Worm (Caenorhabditis elegans): Measurements from ENCODE around the gene gst-40.
"Not testable (repeated sequence)": the region's sequence is repeated elsewhere in the genome, so short reads cannot be mapped to it uniquely, and the experiment has no call there.

Gene gst-40

DNA sequence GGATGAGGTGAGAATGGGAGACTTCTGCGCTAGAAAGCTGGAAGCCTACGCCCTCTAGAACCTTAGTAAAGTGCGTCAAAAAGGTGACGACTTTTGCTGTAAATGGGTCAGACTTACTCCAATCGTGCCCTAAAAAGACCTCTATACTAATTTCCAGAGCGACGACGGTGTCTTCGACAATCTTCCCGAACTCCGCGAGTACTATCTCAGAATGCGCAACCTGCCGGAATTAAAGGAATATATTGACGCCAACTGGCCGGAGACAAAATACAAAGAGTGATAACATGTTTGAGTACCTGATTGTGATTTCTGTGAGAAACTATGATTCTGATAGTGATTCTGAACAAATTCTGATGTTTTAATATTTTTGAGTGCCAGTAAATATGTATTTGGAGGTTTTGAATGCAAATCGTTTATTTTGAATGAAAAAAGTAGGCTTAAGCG lies 1.7 kb downstream of the gst-40 start:
- TF ChIP-seq W03F9.2 (tag; optimal IDR thresholded peaks at IDR 0.05) = no peak
- TF ChIP-seq dao-5 (tag; optimal IDR thresholded peaks at IDR 0.05) = no peak
- no peak for TF ChIP-seq him-1 (tag; optimal IDR thresholded peaks at IDR 0.05)

DNA sequence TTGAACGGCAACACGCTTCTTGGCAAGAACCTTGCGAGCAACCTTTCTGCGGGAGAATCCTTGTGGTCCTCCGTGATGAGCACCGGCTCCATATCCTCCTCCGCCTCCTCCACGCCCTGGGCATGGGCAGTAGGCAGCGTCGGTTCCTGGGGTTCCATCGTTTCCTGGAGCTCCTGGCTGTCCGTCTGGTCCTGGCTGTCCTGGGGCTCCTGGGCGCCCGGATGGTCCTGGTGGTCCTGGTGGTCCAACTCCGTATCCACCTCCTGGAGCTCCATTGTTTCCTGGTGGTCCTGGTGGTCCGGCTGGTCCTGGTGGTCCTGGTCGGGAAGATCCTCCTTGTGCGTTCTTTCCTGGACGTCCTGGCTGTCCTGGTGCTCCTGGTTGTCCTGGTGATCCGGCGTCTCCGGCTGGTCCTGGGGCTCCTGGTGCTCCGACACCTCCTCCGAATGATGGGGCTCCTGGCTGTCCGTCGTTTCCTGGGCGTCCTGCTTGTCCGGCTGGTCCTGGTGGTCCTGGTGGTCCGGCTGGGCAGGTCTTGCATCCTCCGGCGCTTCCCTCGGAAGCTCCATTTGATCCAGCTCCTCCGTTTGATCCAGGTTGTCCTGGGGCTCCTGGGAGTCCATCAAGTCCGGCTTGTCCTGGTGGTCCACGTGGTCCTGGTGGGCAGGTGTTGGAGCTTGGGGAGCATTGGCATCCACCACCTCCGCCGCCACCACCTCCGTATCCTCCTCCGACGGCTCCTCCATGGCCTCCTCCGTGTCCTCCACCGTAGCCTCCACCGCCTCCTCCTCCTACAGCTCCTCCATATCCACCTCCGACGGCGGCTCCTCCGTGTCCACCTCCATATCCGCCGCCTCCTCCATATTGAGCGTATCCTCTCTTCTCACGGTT lies 2.4 kb downstream of the gst-40 start:
- TF ChIP-seq him-1 (tag; optimal IDR thresholded peaks at IDR 0.05) (no peak), dao-5 (tag; optimal IDR thresholded peaks at IDR 0.05) (no peak), W03F9.2 (tag; optimal IDR thresholded peaks at IDR 0.05) (no peak)

DNA sequence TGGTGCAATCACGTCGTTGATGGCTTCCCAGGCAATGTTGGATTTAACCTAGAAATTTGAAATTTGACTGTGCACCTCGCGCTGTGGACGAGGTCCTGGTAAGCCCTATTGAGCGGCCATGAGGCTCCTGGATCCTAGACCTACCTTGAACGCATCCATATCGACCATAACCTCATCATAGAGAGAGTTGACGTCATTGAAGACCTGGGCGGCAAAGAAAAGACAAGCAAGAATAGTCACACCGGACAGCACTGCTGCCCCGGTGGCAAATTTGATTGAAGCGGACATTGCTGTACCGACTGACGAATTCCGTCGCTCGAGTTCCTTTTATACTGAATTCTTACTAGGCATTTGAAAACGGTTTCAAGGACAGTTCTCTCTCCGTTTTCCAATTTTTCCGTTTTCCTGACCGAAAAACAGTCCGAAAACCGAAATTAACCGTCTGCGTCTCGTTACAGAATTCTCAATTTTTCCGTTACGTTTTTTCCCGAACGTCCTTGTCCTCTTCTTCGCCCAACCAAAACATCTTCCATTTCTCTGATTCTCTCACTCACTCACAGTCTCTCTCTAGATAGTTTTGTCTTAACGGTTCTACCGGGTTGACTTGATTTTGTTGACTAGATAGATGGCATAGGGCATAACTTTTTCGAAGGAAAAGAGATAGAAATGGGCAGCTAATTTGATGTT lies 3.2 kb downstream of the gst-40 start, which contains the start of gene col-103:
TSS of gene col-103 (minus strand) at position 302 of the 687 bp plus-strand sequence.
- no peak for TF ChIP-seq W03F9.2 (tag; optimal IDR thresholded peaks at IDR 0.05)

DNA sequence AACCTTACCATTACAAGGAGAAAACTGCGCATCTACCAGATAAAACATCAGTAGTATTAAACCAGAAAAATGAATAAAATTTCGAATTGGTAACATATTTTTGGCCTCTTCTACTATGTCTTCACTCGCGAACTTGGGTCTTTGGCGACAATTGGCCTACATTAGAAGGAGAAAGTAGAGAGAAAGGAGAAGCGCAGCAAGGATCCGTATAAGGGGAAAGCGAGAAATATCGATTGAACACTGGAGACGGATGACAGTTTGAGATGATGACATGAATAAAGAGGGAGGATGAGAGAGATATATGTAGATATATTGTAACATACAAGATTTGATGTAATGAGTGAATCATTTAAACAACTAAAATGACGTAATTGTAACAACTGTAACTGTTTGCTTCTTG lies 8.0 kb downstream of the gst-40 start, which contains the start of gene F56B3.2:
TSS of gene F56B3.2 (minus strand) at position 273 of the 400 bp plus-strand sequence.
- no peak for TF ChIP-seq him-1 (tag; optimal IDR thresholded peaks at IDR 0.05)

DNA sequence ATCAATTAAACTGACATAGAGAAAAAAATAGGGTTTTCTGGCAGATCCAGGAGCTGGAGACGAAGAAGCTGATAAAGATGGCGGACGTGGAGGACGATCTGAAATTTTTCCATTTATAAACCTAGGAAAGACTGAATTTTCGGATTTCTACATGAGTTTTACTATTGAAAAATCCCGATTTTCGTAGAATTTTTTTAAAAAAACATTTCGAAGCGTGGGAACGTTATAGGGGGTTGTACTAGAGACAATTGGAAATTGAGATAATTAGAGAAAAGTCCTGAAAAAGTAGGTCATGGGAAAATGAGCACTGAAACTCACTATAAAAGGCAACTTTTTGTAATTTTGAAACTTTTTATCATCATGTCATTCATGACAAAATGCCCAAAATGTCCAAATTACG lies 10.8 kb downstream of the gst-40 start, which contains the start of gene F56B3.9:
TSS of gene F56B3.9 (plus strand) at position 301 of the 400 bp plus-strand sequence.
- TF ChIP-seq him-1, dao-5, W03F9.2 (tag; optimal IDR thresholded peaks at IDR 0.05): not testable (repeated sequence)

DNA sequence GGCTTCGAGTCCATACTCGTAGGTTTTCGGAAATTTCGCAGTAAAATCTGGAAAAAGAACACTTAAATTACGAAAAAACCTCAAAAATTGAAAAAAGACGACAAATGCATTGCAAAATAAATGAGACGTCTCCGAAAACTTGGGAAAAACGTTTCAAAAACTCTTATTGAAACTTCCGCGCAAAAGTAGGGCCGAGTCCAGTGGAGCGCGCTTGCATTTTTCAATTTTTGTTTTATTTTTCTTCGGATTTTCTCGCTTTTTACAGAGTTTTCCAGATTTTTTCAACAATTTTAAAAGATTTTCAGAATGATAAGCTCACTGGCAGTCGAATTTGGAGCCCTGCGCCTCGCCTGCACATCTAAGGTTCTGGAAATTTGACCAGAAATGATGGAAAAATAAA lies 12.6 kb downstream of the gst-40 start, which contains the start of gene mrpl-2:
TSS of gene mrpl-2 (plus strand) at position 307 of the 400 bp plus-strand sequence.
- TF ChIP-seq W03F9.2 (tag; optimal IDR thresholded peaks at IDR 0.05) = no peak
- no peak for TF ChIP-seq dao-5 (tag; optimal IDR thresholded peaks at IDR 0.05)
- no peak for TF ChIP-seq him-1 (tag; optimal IDR thresholded peaks at IDR 0.05)

DNA sequence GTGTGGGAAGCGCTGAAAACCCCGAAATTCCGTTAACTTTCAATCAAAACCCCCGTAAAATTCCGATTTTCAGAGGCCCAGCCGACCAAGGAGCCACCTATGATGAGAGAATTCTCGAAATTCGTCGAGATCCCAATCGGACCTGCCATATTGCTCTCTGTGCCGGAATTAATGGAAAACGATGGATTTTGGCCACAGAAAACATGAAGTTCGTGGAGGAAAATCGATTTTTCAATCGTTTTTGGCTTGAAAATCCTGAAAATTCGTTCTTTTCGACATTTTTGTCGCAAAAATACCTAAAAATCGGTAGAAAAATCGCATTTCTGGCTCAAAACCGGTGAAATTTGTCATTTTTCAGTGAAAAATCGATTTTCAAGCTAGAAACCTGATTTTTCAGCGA lies 13.3 kb downstream of the gst-40 start:
- TF ChIP-seq him-1 (tag; optimal IDR thresholded peaks at IDR 0.05) = no peak
- no peak for TF ChIP-seq W03F9.2 (tag; optimal IDR thresholded peaks at IDR 0.05)
- TF ChIP-seq dao-5 (tag; optimal IDR thresholded peaks at IDR 0.05) = no peak

DNA sequence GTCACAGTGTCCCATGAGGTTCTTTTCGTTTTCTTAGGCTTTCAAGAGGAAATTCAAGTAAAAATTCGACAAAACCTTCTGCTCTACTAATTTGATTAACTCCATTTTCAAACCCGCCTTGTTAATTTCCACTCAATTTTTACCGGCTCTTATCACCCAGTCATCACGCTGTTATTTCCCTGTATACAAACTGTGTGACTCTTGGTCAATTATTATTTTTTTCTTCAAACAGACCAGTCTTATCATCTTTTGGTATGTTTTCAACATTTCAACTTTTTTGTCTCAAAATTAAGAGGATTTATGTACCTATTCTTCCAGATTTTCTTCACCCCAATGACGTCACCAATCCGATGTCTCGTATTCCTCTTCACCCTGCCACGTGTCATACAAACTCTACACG lies 18.2 kb downstream of the gst-40 start, which contains the start of gene ugt-52:
TSS of gene ugt-52 (plus strand) at position 301 of the 400 bp plus-strand sequence.
- TF ChIP-seq dao-5 (tag; optimal IDR thresholded peaks at IDR 0.05) = no peak
- no peak for TF ChIP-seq him-1 (tag; optimal IDR thresholded peaks at IDR 0.05)
- TF ChIP-seq W03F9.2 (tag; optimal IDR thresholded peaks at IDR 0.05) = no peak

DNA sequence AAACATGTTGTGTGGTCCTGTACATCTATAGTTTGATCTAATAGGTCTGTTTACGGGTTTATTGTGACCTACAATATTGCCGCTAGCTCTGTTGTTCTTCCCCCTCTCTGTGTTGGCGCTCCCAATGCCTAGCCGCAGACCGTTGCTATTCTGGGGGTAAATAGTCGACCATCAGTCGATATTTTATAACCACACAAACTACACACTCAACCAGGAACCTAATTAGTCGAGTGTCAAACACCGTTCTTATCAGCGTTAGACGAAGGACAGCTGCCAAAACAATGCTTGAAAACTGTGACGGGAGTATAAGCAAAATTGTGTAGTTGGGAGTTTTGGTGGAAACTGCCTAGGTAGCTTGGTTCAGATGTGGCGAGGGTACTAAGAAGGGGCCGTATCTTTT lies 22.1 kb downstream of the gst-40 start:
- TF ChIP-seq W03F9.2 (tag; optimal IDR thresholded peaks at IDR 0.05) = no peak
- no peak for TF ChIP-seq him-1 (tag; optimal IDR thresholded peaks at IDR 0.05)
- TF ChIP-seq dao-5 (tag; optimal IDR thresholded peaks at IDR 0.05) = no peak

DNA sequence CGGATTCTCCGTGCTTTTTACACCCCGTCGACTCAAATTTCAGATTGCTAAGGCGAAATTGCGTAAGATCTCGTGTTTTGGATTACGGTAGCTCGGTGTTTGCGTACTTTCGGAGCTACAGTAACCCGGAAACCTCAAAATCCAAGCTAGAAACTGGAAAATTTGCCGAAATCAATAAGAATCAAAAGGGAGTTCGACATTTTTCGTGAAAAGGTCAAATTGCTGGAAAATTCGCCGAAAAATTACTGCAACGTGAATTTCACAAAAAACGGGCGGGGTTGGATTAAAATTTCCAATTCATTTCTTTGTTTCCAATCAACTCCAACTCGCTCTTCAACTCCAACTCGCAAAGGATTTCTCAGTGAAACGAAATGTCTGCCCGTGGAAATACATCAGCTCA lies 27.5 kb downstream of the gst-40 start, which contains the start of gene F56B3.6:
TSS of gene F56B3.6 (plus strand) at position 301 of the 400 bp plus-strand sequence.
- no peak for TF ChIP-seq W03F9.2 (tag; optimal IDR thresholded peaks at IDR 0.05)
- no peak for TF ChIP-seq him-1 (tag; optimal IDR thresholded peaks at IDR 0.05)
- no peak for TF ChIP-seq dao-5 (tag; optimal IDR thresholded peaks at IDR 0.05)

DNA sequence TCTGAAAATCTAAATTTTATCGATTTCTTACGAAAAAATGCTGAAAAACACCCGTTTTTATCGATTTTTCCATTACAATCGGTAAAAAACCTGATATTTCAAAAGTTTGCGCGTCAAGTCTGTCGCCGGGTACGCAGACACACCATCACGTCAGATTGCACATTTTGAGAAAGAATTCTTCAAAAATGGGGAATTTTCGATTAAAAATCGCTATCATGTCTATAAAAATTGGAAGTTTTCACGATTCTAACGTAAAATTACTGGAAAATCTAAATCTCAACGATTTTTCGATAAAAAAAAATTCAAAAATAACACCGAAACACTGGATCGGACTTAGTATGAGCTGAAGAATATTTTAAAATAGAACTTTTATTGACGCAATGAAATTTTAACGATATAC lies 34.0 kb downstream of the gst-40 start, which contains the start of gene F56B3.4:
TSS of gene F56B3.4 (minus strand) at position 1 of the 400 bp plus-strand sequence.
- TF ChIP-seq W03F9.2 (tag; optimal IDR thresholded peaks at IDR 0.05) = no peak
- TF ChIP-seq him-1 (tag; optimal IDR thresholded peaks at IDR 0.05) = no peak
- no peak for TF ChIP-seq dao-5 (tag; optimal IDR thresholded peaks at IDR 0.05)

DNA sequence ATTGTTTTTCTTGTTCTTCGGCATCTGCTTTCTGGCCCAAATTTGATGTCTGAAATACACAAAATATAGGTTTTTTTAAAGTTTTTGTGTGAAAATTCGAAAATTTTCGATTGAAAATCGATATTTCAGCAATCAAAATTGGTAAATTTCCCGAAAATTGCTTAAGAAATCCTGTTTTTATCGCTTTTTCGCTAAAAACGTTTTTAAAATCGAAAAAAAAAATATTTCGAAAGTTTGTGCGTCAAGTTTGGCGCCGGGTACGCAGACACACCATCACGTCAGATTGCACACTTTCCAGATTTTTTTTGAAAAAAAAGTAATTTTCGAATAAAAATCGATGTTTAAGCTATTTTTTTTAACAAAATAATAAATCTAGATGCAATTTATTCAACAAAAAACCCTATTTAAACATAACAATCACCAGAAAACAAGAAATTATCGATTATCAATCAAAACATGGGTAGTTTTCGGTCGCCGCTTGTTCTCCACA lies 35.1 kb downstream of the gst-40 start, which contains the start of gene skr-18:
TSS of gene skr-18 (minus strand) at position 51 of the 490 bp plus-strand sequence.
- TF ChIP-seq him-1 (tag; optimal IDR thresholded peaks at IDR 0.05) (no peak), W03F9.2 (tag; optimal IDR thresholded peaks at IDR 0.05) (no peak), dao-5 (tag; optimal IDR thresholded peaks at IDR 0.05) (no peak)

DNA sequence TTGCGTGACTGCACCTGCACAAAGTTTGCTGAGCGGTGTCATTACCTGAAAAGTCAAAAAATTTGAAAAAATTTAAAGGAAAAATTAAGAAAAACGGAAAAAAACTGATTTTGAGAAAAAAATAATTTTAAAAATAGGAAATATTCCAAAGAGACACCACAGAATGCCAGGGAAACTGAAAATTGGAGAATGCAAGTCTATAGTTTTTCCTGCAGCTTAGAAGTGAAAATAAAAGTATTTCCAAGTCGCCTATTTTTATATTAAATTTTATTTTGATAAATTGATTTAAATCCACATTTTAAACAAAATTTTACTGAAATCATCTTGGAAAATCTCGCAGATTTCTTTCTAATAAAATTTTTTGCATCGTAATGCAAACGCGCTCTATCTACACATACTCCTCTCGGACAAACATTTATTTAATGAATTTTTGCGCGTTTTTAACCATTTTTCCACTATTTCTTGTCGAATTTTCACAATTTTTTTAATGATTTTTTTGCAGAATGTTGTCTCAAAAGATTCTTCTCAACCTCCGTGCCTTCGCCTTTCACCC lies 36.3 kb downstream of the gst-40 start, which contains the start of the genes F56B3.11 and ech-5:
TSS of gene F56B3.11 (minus strand) at position 51 of the 553 bp plus-strand sequence.
TSS of gene ech-5 (plus strand) at position 503 of the 553 bp plus-strand sequence.
- peak; percentile 80 for TF ChIP-seq W03F9.2 (tag; optimal IDR thresholded peaks at IDR 0.05)
- peak; percentile 6 for TF ChIP-seq him-1 (tag; optimal IDR thresholded peaks at IDR 0.05)
- TF ChIP-seq dao-5 (tag; optimal IDR thresholded peaks at IDR 0.05) = no peak

All from whole organism, L4/young adult.